Fruit fly (Drosophila melanogaster): ENCODE results near the gene CG34179.

CG34179 gene

DNA sequence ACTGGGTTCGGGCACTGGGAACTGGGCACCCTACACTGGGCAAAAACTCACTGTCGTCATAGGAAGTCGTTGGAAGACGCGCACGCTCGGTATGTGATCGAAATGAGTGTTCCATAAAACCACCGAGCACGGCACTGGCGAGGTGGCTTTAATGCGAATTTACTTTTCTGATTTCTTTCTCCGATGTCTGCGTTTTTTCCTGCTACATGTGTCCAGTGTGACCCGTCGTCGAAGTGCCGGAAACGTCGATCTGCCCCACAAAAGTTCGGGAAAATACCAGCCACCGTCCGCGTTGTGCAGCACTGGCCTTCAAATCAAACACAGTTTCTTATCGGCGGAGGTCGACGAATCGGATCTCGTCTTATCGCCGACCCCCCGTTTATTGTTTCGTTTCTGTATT is 49.3 kb downstream of the CG34179 start, which contains the start of gene Kdm5 (continued):
- TF ChIP-seq dsf (GFP tag; optimal IDR thresholded peaks at IDR 0.05; ENCODE audit: borderline replicate concordance), result no peak
- TF ChIP-seq rgr (GFP tag; optimal IDR thresholded peaks at IDR 0.05), result peak; percentile 51
- no peak for TF ChIP-seq CG9705 (GFP tag; optimal IDR thresholded peaks at IDR 0.05)
- no peak for TF ChIP-seq tai (GFP tag; optimal IDR thresholded peaks at IDR 0.05)
- no peak for TF ChIP-seq Dif (GFP tag; optimal IDR thresholded peaks at IDR 0.05; ENCODE audit: partially characterized antibody)
- no peak for TF ChIP-seq Mio (GFP tag; optimal IDR thresholded peaks at IDR 0.05)
- TF ChIP-seq Abd-B (GFP tag; optimal IDR thresholded peaks at IDR 0.05), result no peak
- no peak for TF ChIP-seq Rel (GFP tag; optimal IDR thresholded peaks at IDR 0.05)
- peak; percentile 87 for TF ChIP-seq Rel (tag; optimal IDR thresholded peaks at IDR 0.05)
- TF ChIP-seq Hr83 (GFP tag; optimal IDR thresholded peaks at IDR 0.05; ENCODE audit: poor library complexity, severe bottlenecking), result peak; percentile 82

DNA sequence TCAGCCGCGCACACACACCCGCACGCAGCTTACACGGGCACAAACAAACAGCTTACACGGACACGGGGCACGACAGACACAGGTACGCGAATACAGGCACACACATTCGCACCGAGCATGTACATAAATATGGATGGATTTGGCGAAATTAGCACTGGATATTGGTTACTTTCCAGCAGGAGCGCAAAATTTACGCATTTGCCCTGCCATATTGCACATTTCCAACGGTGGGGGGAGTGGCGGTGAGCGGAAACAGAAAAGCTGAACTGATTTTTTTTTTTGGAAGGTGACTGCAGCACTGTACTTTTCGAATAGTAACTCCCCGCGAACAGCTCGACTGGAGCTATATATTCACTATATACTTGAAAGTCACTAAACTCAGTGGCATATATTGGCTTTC is 50.1 kb downstream of the CG34179 start:
- TF ChIP-seq HLH106 (tag; optimal IDR thresholded peaks at IDR 0.05) (no peak), foxo (GFP tag; optimal IDR thresholded peaks at IDR 0.05) (no peak), Hr83 (GFP tag; optimal IDR thresholded peaks at IDR 0.05; ENCODE audit: poor library complexity, severe bottlenecking) (peak; percentile 18), sv (GFP tag; optimal IDR thresholded peaks at IDR 0.05) (no peak)

DNA sequence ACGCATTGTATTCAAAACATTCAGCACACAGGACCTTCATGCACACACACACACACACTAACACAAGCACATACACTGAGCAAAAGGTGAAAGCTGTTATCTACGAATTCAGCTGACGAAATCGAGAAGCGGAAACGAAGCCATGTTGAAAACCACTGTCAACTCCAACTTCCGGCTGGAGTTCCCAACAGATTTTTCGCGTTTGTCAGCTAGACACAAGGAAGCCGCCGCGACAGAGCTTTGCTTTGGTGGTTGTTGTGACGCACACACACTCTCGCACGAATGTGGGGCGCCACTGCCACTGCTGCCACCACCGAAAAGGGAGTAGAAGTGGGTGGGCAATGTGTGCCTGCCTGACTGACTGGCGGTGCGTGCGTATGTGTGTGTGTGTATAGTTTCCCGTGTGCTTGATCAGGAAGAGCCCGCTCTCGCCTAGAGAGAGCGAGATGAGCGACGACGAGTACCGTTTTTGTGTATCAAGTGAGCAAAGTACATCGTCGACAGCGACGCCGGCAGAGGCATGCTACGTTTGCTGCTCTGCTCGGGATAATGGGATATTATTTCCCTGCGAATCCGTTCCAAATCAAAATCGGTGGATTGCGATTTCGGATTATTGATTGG is 50.8 kb downstream of the CG34179 start:
- TF ChIP-seq pan (optimal IDR thresholded peaks at IDR 0.05) (no peak), Dif (GFP tag; optimal IDR thresholded peaks at IDR 0.05; ENCODE audit: partially characterized antibody) (no peak), GATAd (GFP tag; optimal IDR thresholded peaks at IDR 0.05) (no peak), Myc (optimal IDR thresholded peaks at IDR 0.05) (no peak), N (GFP tag; optimal IDR thresholded peaks at IDR 0.05) (peak; percentile 34), foxo (GFP tag; optimal IDR thresholded peaks at IDR 0.05) (no peak), woc (GFP tag; optimal IDR thresholded peaks at IDR 0.05) (no peak), sage (GFP tag; optimal IDR thresholded peaks at IDR 0.05) (no peak), Jra (GFP tag; optimal IDR thresholded peaks at IDR 0.05) (no peak), fru (GFP tag; optimal IDR thresholded peaks at IDR 0.05) (peak; percentile 8), HLH106 (tag; optimal IDR thresholded peaks at IDR 0.05) (peak; percentile 3), OdsH (GFP tag; optimal IDR thresholded peaks at IDR 0.05) (peak; percentile 6), Dfd (GFP tag; optimal IDR thresholded peaks at IDR 0.05) (no peak), ey (GFP tag; optimal IDR thresholded peaks at IDR 0.05) (no peak), Hr83 (GFP tag; optimal IDR thresholded peaks at IDR 0.05; ENCODE audit: poor library complexity, severe bottlenecking) (peak; percentile 34), br (GFP tag; optimal IDR thresholded peaks at IDR 0.05) (peak; percentile 9), Sp1 (GFP tag; optimal IDR thresholded peaks at IDR 0.05) (peak; percentile 49), dsf (GFP tag; optimal IDR thresholded peaks at IDR 0.05; ENCODE audit: borderline replicate concordance) (no peak), h (GFP tag; optimal IDR thresholded peaks at IDR 0.05) (peak; percentile 13), CG9705 (GFP tag; optimal IDR thresholded peaks at IDR 0.05) (peak; percentile 5), rgr (GFP tag; optimal IDR thresholded peaks at IDR 0.05) (no peak)

All from whole organism, wandering third instar larva.